Fruit fly (Drosophila melanogaster): ENCODE results near the gene CG13829.
A peak's percentile ranks its signal among the peaks of the same experiment; 100 is the strongest.

CG13829 gene

dm6 chr3R:23179336-23179735 is 18.2 kb upstream of the CG13829 start:
- TF ChIP-seq noc (tag; optimal IDR thresholded peaks at IDR 0.05), result no peak

DNA sequence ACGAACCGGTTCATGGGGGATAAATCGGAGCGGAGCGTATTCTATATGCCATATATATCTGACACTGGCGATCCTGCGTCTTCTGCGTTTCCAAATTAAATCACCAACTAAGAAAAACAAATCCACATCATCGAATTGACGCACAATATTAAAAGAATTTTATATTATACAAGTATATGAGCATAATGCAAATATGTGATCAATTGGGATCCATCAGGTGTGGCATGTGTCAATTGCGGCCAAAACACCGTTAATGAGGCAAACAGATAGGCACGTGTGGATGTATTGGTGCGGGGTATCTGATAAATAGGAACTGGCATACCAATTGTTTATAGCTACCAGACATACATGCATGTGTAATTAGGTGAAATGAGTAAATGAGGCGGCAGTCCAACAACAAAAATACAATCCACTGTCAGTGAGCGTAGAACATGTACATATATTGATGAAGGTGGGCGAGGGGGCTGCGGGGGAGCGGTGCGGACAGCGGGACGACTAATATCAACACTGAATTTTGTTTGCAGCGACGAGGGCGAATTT is 17.0 kb upstream of the CG13829 start:
- peak; percentile 56 for TF ChIP-seq noc (tag; optimal IDR thresholded peaks at IDR 0.05)

DNA sequence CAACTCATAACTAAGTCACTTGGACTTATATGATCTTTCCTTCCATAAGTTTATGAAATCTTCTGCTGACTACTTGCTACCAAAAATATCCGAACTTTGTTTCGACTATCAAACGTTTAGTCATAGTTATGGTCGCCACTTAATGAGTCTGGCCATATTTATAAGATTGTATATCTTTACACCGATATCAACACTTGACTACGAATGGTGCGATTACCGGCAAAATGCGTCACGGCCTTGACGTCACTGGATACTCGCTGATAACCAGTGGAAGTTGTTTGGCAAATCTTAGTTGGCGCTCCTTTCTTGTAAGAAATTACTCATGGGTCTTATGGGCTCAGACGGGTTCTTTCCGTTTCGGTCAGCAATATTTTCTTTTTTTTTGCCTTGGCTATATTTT is 16.3 kb upstream of the CG13829 start:
- no peak for TF ChIP-seq noc (tag; optimal IDR thresholded peaks at IDR 0.05)

- TF ChIP-seq noc (tag; optimal IDR thresholded peaks at IDR 0.05), result peak; percentile 87
Observed at dm6 chr3R:23176445-23177087, 15.4 kb upstream of the CG13829 start.

DNA sequence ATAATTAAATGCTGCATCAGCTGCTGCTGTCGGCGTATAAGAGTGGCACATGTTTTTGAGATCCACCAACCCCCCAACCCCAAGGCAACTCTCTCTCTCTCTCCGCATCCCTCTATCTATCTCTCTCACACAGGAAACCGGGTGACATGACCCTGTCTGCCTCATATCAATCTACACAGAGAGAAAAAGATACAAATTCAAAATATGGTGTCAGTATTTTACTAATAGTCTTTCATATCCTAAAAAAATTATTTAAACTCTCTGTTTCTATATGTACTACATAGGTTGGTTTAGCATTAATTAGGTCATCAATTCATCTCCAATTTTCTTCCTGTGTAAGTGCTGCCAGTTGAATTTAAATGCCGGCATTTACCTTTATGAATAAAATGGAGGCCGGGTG is 14.2 kb upstream of the CG13829 start:
- TF ChIP-seq noc (tag; optimal IDR thresholded peaks at IDR 0.05), result peak; percentile 76

dm6 chr3R:23174739-23175138 is 13.6 kb upstream of the CG13829 start:
- no peak for TF ChIP-seq noc (tag; optimal IDR thresholded peaks at IDR 0.05)

DNA sequence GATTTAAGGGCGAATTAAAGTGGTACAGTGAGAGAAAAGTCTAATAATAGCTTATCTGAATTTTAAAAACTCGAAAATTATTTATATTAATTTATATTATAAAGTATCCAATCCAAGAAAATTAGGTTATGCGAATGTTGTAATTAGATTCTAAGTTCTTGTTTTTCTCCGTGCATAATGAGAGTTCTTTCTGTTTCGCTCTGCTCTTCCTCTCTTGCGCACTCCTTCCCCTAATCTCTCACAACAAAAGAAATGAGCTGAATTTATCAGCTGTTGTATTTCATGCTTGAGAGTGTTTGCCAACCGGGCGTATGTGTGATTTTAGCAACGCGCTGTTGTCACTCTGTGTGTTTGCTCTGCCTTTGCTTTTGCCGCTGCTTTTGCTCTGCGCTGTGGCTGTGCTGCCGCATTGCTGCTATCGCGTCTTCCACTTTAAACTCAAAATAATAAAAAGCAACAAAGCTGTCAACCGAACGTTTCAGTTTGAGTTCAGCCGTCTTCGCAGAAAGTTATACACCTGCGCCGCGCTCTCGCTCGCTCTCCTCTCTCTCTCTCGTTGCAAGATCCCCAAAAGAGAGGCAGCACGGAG is 12.3 kb upstream of the CG13829 start, which contains the start of gene CG46310:
CG46310 (plus strand) TSS at position 481 of the 589 bp plus-strand sequence.
- peak; percentile 90 for TF ChIP-seq noc (tag; optimal IDR thresholded peaks at IDR 0.05)

- peak; percentile 42 for TF ChIP-seq noc (tag; optimal IDR thresholded peaks at IDR 0.05)
Observed at dm6 chr3R:23171867-23172266, 10.7 kb upstream of the CG13829 start.

- no peak for TF ChIP-seq noc (tag; optimal IDR thresholded peaks at IDR 0.05)
Observed at dm6 chr3R:23170335-23170734, 9.2 kb upstream of the CG13829 start.

DNA sequence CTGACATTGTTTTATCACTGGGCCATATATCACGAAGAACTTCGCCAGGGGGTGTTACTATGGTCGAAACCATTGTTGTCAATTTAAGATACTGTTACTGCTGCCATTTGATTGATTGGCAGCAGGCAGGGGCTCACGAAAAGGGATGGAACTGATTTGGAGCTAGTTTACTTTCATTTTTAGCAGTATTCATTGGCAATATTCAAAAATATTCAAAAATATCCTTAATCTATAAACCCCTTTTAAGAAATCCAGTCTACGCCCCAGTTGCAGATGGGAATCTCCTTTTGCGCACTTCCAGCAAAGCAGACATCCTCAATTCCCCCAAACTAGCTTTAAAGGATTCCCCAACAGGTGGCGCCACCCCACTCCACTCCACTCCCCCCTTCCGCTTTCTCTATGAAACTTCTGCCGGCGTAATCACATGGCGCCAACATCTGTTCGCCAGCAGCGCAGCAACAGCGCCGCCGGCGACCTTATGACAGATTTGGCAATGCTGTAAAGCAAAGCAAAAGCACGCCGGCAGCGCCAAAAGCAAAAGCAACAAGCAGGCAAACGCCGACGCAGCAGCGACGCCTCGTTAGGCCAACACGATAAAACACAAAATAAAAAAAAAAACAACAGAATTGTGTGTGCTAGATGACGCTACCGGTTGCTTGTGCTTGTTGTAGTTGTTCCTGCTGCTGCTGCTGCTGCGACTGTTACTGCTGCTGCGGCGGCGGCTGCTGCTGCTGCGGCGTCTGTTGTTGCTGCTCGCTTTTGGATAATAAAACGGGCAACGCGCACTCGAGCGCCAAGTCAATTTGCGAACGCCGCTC is 6.6 kb upstream of the CG13829 start, which contains the start of gene Irk1:
Irk1 (plus strand) TSS at position 811 of the 818 bp plus-strand sequence.
- TF ChIP-seq noc (tag; optimal IDR thresholded peaks at IDR 0.05), result peak; percentile 17

dm6 chr3R:23164630-23165029 is 3.5 kb upstream of the CG13829 start:
- TF ChIP-seq noc (tag; optimal IDR thresholded peaks at IDR 0.05), result no peak

- peak; percentile 73 for TF ChIP-seq noc (tag; optimal IDR thresholded peaks at IDR 0.05)
Observed at dm6 chr3R:23164134-23164533, 3.0 kb upstream of the CG13829 start.

DNA sequence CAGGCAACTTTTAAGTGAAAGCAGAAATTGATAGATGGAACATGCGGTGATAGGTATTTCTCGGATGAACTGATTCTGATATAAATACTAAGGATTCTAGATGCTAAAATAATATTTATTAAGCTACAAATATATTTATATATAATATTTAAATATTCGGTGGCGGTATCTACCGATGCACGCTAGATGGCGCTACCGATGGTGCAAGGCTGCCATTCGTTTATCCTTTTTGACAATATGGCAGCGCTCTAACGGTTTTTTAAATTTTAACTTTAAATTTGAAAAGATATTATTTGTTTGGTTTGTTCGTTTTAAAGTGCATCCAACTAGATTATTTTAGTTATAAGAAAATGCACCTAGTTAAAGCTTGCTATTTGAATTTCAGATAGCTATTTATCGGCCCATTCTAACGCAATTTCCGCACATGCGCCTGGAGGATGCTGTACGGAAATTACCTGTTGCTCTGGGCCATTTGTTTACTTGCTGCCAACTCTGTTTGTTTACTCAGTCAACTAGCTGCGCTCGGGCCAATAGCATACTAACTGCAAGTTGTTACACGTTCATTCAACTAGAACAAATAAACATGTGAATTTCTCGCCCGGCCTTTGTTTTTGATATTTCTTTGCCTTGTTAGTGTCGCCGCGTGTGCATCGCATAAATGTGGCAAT is 1.7 kb downstream of the CG13829 start, which contains the start of gene VhaAC39-2:
VhaAC39-2 (minus strand) TSS at position 28 of the 668 bp plus-strand sequence.
- no peak for TF ChIP-seq noc (tag; optimal IDR thresholded peaks at IDR 0.05)

DNA sequence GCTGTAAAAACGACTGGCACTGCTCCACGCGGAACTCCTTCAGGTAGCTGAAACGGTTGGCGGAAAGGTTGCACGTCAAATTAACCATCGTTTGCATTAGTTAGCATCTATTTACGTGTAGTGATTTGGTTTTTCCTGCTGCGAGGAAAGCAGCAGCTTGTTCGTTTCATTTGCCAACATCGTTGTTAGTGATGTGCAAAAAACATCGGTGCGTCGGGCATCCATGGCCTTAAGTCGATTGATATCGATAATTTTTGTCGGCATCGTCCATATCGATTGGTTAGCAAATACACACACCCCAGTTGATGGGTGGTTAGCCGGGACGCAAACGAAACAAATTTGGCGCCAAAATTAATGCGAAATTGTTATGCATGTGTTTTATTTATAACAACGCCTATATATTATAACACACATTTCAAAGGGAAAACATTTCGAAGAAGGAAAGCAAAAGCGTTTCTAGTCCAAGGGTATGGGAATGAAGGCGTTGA is 3.4 kb downstream of the CG13829 start, which contains the start of gene unk:
unk (minus strand) TSS at position 199 of the 488 bp plus-strand sequence.
- no peak for TF ChIP-seq noc (tag; optimal IDR thresholded peaks at IDR 0.05)

DNA sequence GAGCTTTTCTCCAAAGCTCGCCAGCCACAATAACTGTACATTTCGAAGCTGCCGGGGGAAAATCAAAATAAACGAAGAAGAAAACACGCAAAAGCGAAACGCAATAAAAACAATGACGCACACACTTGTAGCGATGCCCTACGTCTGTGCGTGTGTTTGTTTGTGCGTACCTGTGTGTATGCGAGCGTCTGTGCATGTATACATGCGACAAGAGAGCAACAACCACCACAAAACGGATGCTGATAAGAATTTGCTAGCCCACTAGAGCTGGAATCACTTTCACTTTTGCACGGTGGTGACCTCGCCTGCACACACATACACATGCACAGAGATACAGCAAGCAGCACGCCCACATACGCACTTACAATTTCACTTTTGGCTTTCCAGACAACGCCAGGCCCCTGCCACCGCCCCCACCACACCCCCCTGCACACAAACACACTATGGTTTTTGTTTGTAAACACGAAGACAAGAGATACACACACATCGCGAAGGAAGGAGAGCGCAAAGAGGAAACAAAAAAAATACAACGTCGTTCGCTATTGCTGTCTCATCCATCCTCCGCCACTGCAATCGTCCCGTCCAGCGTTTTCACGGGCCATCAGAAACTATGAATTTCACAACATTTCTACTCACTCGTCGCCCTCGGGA is 4.1 kb downstream of the CG13829 start:
- TF ChIP-seq noc (tag; optimal IDR thresholded peaks at IDR 0.05), result peak; percentile 48

Data from whole organism, larva.